Worm (Caenorhabditis elegans) whole organism, L4/young adult: Measurements from ENCODE around the gene F15A4.2.

Experiments
- W03F9.2 ChIP-seq: fragments of 150-350 bp; optimal IDR thresholded peaks from 2 replicates; lab custom pipeline; 2014; ENCODE audit warnings: missing biosample characterization, missing genetic modification characterization
- dao-5 ChIP-seq: sonication (generic microtip); optimal IDR thresholded peaks from 2 replicates; lab custom pipeline; 2016; ENCODE audit warnings: missing genotype, missing genetic modification characterization, moderate library complexity, missing compliant biosample characterization

- TF ChIP-seq dao-5 (no peak), W03F9.2 (tag; lab: Kevin White, UChicago) (no peak)
These were observed 47.5 kb upstream of the F15A4.2 start, which contains the start of gene Y57A10C.11 for ce11 chrII:12414805-12415204.
